Worm (Caenorhabditis elegans): ENCODE data around the gene F32D8.12.

DNA sequence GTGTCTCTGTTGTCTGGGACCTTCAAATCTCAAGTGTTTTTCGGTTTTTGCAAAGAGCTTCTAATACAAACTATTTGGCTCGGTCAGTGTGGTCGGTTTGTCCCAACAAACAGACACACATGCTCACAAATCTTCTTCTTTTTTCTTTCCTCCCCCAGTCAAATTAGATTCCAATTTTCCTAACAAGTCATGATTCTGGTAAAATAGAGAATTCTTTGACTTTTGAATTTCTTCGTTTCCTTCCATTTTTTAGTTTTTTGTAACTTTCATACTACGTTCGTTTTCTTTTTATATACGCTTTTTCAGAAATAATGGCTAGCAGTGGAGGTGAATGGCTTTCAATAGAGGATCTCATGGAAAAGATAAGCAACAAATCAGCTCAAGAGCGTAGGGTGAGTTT lies 12.9 kb upstream of the F32D8.12 start, which contains the start of gene F32D8.15:
- TF ChIP-seq mdl-1 (tag; optimal IDR thresholded peaks at IDR 0.05) (no peak), nhr-77 (tag; optimal IDR thresholded peaks at IDR 0.05) (no peak), blmp-1 (tag; optimal IDR thresholded peaks at IDR 0.05; ENCODE audit: insufficient read depth) (no peak), lsy-2 (tag; optimal IDR thresholded peaks at IDR 0.05) (no peak), ztf-11 (tag; optimal IDR thresholded peaks at IDR 0.05) (no peak), ZK546.5 (tag; optimal IDR thresholded peaks at IDR 0.05) (no peak), ama-1 (optimal IDR thresholded peaks at IDR 0.05) (no peak), snpc-4 (tag; optimal IDR thresholded peaks at IDR 0.05) (no peak), unc-55 (GFP tag; optimal IDR thresholded peaks at IDR 0.05) (no peak), fos-1 (tag; optimal IDR thresholded peaks at IDR 0.05) (no peak)
